Fruit fly (Drosophila melanogaster) whole organism, adult: ENCODE measurements around the gene her.

ENCODE experiments used
- CG12768 ChIP-seq: fragments of 200-800 bp; sonication (Bioruptor generic); optimal IDR thresholded peaks from 2 replicates; lab custom pipeline; 2017; ENCODE audit warnings: missing biosample characterization, missing genetic modification characterization, mild to moderate bottlenecking, moderate library complexity, missing genetic modification reagents
- CG33017 ChIP-seq: fragments of 200-800 bp; sonication (Bioruptor generic); optimal IDR thresholded peaks from 2 replicates; lab custom pipeline; 2018; ENCODE audit warnings: missing biosample characterization, mild to moderate bottlenecking, missing genetic modification characterization, moderate library complexity
- CG5204 ChIP-seq: fragments of 200-800 bp; sonication (Bioruptor generic); optimal IDR thresholded peaks from 2 replicates; lab custom pipeline; 2016; ENCODE audit warnings: missing biosample characterization, missing genetic modification characterization
- Mnt ChIP-seq: fragments of 200-800 bp; sonication (Bioruptor generic); optimal IDR thresholded peaks from 2 replicates; lab custom pipeline; 2016; ENCODE audit warnings: missing biosample characterization, mild to moderate bottlenecking, missing genetic modification characterization
- kay ChIP-seq: fragments of 200-800 bp; sonication (Bioruptor generic); peaks from one replicate; lab custom pipeline; 2016; ENCODE audit warnings: missing biosample characterization, missing genetic modification characterization, borderline replicate concordance
- tj ChIP-seq: fragments of 200-800 bp; sonication (Bioruptor generic); optimal IDR thresholded peaks from 3 replicates; lab custom pipeline; 2017; ENCODE audit warnings: missing biosample characterization, mild to moderate bottlenecking, missing genetic modification characterization, moderate library complexity

- TF ChIP-seq Mnt (GFP tag; lab: Kevin White, UChicago) (peak; percentile 2), kay (GFP tag; lab: Kevin White, UChicago) (no peak), CG5204 (GFP tag; lab: Kevin White, UChicago) (no peak), tj (GFP tag; lab: Kevin White, UChicago) (no peak), CG33017 (no peak), CG12768 (GFP tag; lab: Kevin White, UChicago) (no peak)
Measured at dm6 chr2L:16690619-16690908, 13.6 kb downstream of the her start.
